Fruit fly (Drosophila melanogaster) whole organism, embryonic: ENCODE data around the gene CG5446.

ENCODE experiments used
- Abd-B ChIP-seq: fragments of 200-800 bp; sonication (Bioruptor generic); optimal IDR thresholded peaks from 2 replicates; lab custom pipeline; 2018; ENCODE audit warnings: missing biosample characterization, mild to moderate bottlenecking, missing genetic modification characterization, moderate library complexity
- Ada2b ChIP-seq: fragments of 200-800 bp; sonication (Bioruptor generic); IDR thresholded peaks from 2 replicates; pipeline ENCODE4 v1.3.6; 2022; ENCODE audit warnings: missing biosample characterization, missing genetic modification characterization
- CG10209 ChIP-seq: fragments of 200-800 bp; sonication (Bioruptor generic); optimal IDR thresholded peaks from 3 replicates; lab custom pipeline; 2017; ENCODE audit warnings: missing biosample characterization, mild to moderate bottlenecking, missing genetic modification characterization, missing genetic modification reagents
- CG10565 ChIP-seq: fragments of 200-800 bp; sonication (Bioruptor generic); optimal IDR thresholded peaks from 3 replicates; lab custom pipeline; 2016; ENCODE audit warnings: missing biosample characterization, mild to moderate bottlenecking, missing genetic modification characterization
- CG11398 ChIP-seq: fragments of 200-800 bp; sonication (Bioruptor generic); optimal IDR thresholded peaks from 2 replicates; lab custom pipeline; 2016; ENCODE audit warnings: missing biosample characterization, missing genetic modification characterization
- CG11456 ChIP-seq: fragments of 200-800 bp; sonication (Bioruptor generic); IDR thresholded peaks from 3 replicates; pipeline ENCODE4 v1.3.6; 2022; ENCODE audit warnings: missing biosample characterization, missing genetic modification characterization
- CG11504 ChIP-seq: fragments of 200-800 bp; sonication (Bioruptor generic); optimal IDR thresholded peaks from 3 replicates; lab custom pipeline; 2019; ENCODE audit warnings: missing biosample characterization, mild to moderate bottlenecking, missing genetic modification characterization, moderate library complexity
- CG11695 ChIP-seq: fragments of 200-800 bp; sonication (Bioruptor generic); IDR thresholded peaks from 3 replicates; pipeline ENCODE4 v1.3.6; 2022; ENCODE audit warnings: missing biosample characterization, missing genetic modification characterization
- CG13424 ChIP-seq: fragments of 200-800 bp; sonication (Bioruptor generic); optimal IDR thresholded peaks from 2 replicates; lab custom pipeline; 2019; ENCODE audit warnings: missing biosample characterization, mild to moderate bottlenecking, missing genetic modification characterization, moderate library complexity
- CG14050 ChIP-seq: fragments of 200-800 bp; sonication (Bioruptor generic); IDR thresholded peaks from 3 replicates; pipeline ENCODE4 v1.3.6; 2022; ENCODE audit warnings: missing biosample characterization, missing genetic modification characterization
- CG15269 ChIP-seq: fragments of 200-800 bp; sonication (Bioruptor generic); optimal IDR thresholded peaks from 2 replicates; lab custom pipeline; 2018; ENCODE audit warnings: missing biosample characterization, mild to moderate bottlenecking, missing genetic modification characterization, moderate library complexity
- CG17612 ChIP-seq: fragments of 200-800 bp; sonication (Bioruptor generic); IDR thresholded peaks from 2 replicates; pipeline ENCODE4 v1.3.6; 2022; ENCODE audit warnings: missing biosample characterization, missing genetic modification characterization
- CG18599 ChIP-seq: fragments of 200-800 bp; sonication (Bioruptor generic); optimal IDR thresholded peaks from 3 replicates; lab custom pipeline; 2017; ENCODE audit warnings: missing biosample characterization, missing genetic modification characterization, mild to moderate bottlenecking, moderate library complexity, missing genetic modification reagents
- CG2120 ChIP-seq: fragments of 200-800 bp; sonication (Bioruptor generic); optimal IDR thresholded peaks from 3 replicates; lab custom pipeline; 2016; ENCODE audit warnings: missing biosample characterization, missing genetic modification characterization
- CG31388 ChIP-seq: fragments of 200-800 bp; sonication (Bioruptor generic); optimal IDR thresholded peaks from 2 replicates; lab custom pipeline; 2016; ENCODE audit warnings: missing biosample characterization, missing genetic modification characterization
- CG4282 ChIP-seq: fragments of 200-800 bp; sonication (Bioruptor generic); optimal IDR thresholded peaks from 2 replicates; lab custom pipeline; 2016; ENCODE audit warnings: missing biosample characterization, missing genetic modification characterization
- CG6175 ChIP-seq: fragments of 200-800 bp; sonication (Bioruptor generic); IDR thresholded peaks from 3 replicates; pipeline ENCODE4 v1.3.6; 2022; ENCODE audit warnings: missing biosample characterization, missing genetic modification characterization
- CG6254 ChIP-seq: fragments of 200-800 bp; sonication (Bioruptor generic); optimal IDR thresholded peaks from 3 replicates; lab custom pipeline; 2017; ENCODE audit warnings: mild to moderate bottlenecking, missing biosample characterization, missing genetic modification reagents, missing genetic modification characterization
- CG7556 ChIP-seq: fragments of 200-800 bp; sonication (Bioruptor generic); optimal IDR thresholded peaks from 2 replicates; lab custom pipeline; 2017; ENCODE audit warnings: missing biosample characterization, mild to moderate bottlenecking, missing genetic modification characterization
- CG8281 ChIP-seq: fragments of 200-800 bp; sonication (Bioruptor generic); optimal IDR thresholded peaks from 2 replicates; lab custom pipeline; 2018; ENCODE audit warnings: missing biosample characterization, mild to moderate bottlenecking, missing genetic modification characterization, moderate library complexity
- CG9727 ChIP-seq: fragments of 200-800 bp; sonication (Bioruptor generic); optimal IDR thresholded peaks from 3 replicates; lab custom pipeline; 2017; ENCODE audit warnings: missing biosample characterization, mild to moderate bottlenecking, missing genetic modification characterization
- CrebB ChIP-seq: fragments of 200-800 bp; sonication (Bioruptor generic); optimal IDR thresholded peaks from 3 replicates; lab custom pipeline; 2018; ENCODE audit warnings: missing biosample characterization, mild to moderate bottlenecking, missing genetic modification characterization
- Dll ChIP-seq: fragments of 200-800 bp; sonication (Bioruptor generic); IDR thresholded peaks from 4 replicates; pipeline ENCODE4 v1.3.6; 2022; ENCODE audit warnings: missing biosample characterization, missing genetic modification characterization; ENCODE audit not compliant: partially characterized antibody
- HmgZ ChIP-seq: fragments of 200-800 bp; sonication (Bioruptor generic); optimal IDR thresholded peaks from 2 replicates; lab custom pipeline; 2018; ENCODE audit warnings: missing biosample characterization, mild to moderate bottlenecking, missing genetic modification characterization
- Hmx ChIP-seq: fragments of 200-800 bp; sonication (Bioruptor generic); optimal IDR thresholded peaks from 2 replicates; lab custom pipeline; 2016; ENCODE audit warnings: missing biosample characterization, missing genetic modification characterization
- NC2β ChIP-seq: fragments of 200-800 bp; sonication (Bioruptor generic); optimal IDR thresholded peaks from 2 replicates; lab custom pipeline; 2016; ENCODE audit warnings: missing biosample characterization, missing genetic modification characterization
- Nf-YC ChIP-seq: fragments of 200-800 bp; optimal IDR thresholded peaks from 3 replicates; lab custom pipeline; 2019; ENCODE audit warnings: missing biosample characterization, mild to moderate bottlenecking, missing genetic modification characterization, moderate library complexity
- Ptx1 ChIP-seq: fragments of 200-800 bp; sonication (Bioruptor generic); IDR thresholded peaks from 2 replicates; pipeline ENCODE4 v1.3.6; 2022; ENCODE audit warnings: missing biosample characterization, missing genetic modification characterization
- Sox102F ChIP-seq: fragments of 200-800 bp; sonication (Bioruptor generic); optimal IDR thresholded peaks from 2 replicates; lab custom pipeline; 2018; ENCODE audit warnings: missing biosample characterization, mild to moderate bottlenecking, missing genetic modification characterization, moderate library complexity
- YL-1 ChIP-seq: fragments of 200-800 bp; sonication (Bioruptor generic); optimal IDR thresholded peaks from 3 replicates; lab custom pipeline; 2017; ENCODE audit warnings: missing biosample characterization, mild to moderate bottlenecking, missing genetic modification characterization
- az2 ChIP-seq: fragments of 200-800 bp; sonication (Bioruptor generic); optimal IDR thresholded peaks from 3 replicates; lab custom pipeline; 2016; ENCODE audit warnings: missing biosample characterization, missing genetic modification characterization
- bsh ChIP-seq, 2 experiments: fragments of 200-800 bp; sonication (Bioruptor generic); optimal IDR thresholded peaks; 2 replicates each; lab custom pipeline; 2017 to 2018; ENCODE audit warnings: mild to moderate bottlenecking in 2 of 2, missing biosample characterization in 2 of 2, missing genetic modification characterization in 2 of 2, moderate library complexity in 1 of 2
- cato ChIP-seq: fragments of 200-800 bp; sonication (Bioruptor generic); optimal IDR thresholded peaks from 2 replicates; lab custom pipeline; 2016; ENCODE audit warnings: missing biosample characterization, missing genetic modification characterization, borderline replicate concordance
- chinmo ChIP-seq: fragments of 200-800 bp; sonication (Bioruptor generic); IDR thresholded peaks from 4 replicates; pipeline ENCODE4 v1.3.6; 2022; ENCODE audit warnings: missing biosample characterization, missing genetic modification characterization; ENCODE audit not compliant: partially characterized antibody
- crc ChIP-seq: fragments of 200-800 bp; sonication (Bioruptor generic); optimal IDR thresholded peaks from 2 replicates; lab custom pipeline; 2016; ENCODE audit warnings: missing biosample characterization, missing genetic modification characterization
- disco-r ChIP-seq: fragments of 200-800 bp; sonication (Bioruptor generic); optimal IDR thresholded peaks from 2 replicates; lab custom pipeline; 2016; ENCODE audit warnings: missing biosample characterization, missing genetic modification characterization
- dmrt11E ChIP-seq: fragments of 200-800 bp; sonication (Bioruptor generic); optimal IDR thresholded peaks from 3 replicates; lab custom pipeline; 2018; ENCODE audit warnings: missing biosample characterization, mild to moderate bottlenecking, missing genetic modification characterization, moderate library complexity
- dmrt99B ChIP-seq: fragments of 200-800 bp; sonication (Bioruptor generic); optimal IDR thresholded peaks from 2 replicates; lab custom pipeline; 2018; ENCODE audit warnings: missing biosample characterization, mild to moderate bottlenecking, missing genetic modification characterization, moderate library complexity
- gem ChIP-seq: fragments of 200-800 bp; sonication (Bioruptor generic); optimal IDR thresholded peaks from 2 replicates; lab custom pipeline; 2019; ENCODE audit warnings: missing biosample characterization, mild to moderate bottlenecking, missing genetic modification characterization, moderate library complexity
- grau ChIP-seq: fragments of 200-800 bp; optimal IDR thresholded peaks from 3 replicates; lab custom pipeline; 2019; ENCODE audit warnings: missing biosample characterization, mild to moderate bottlenecking, missing genetic modification characterization, moderate library complexity
- hkb ChIP-seq, 2 experiments: fragments of 200-800 bp in 1 of 2; fragments of >200 bp in 1 of 2; sonication (Bioruptor generic) in 1 of 2; IDR thresholded peaks in 1 of 2; optimal IDR thresholded peaks in 1 of 2; 2 replicates each; pipeline versions ENCODE4 v1.3.6 to Lab custom; 2017 to 2022; ENCODE audit warnings: missing biosample characterization in 1 of 2, missing genetic modification characterization in 1 of 2
- insv ChIP-seq, 2 experiments: fragments of 200-800 bp; sonication (Bioruptor generic); optimal IDR thresholded peaks; 3 replicates each; lab custom pipeline; 2016 to 2018; ENCODE audit warnings: missing biosample characterization in 2 of 2, missing genetic modification characterization in 2 of 2
- lab ChIP-seq: fragments of 200-800 bp; sonication (Bioruptor generic); optimal IDR thresholded peaks from 3 replicates; lab custom pipeline; 2017; ENCODE audit warnings: missing biosample characterization, missing genetic modification characterization, mild to moderate bottlenecking, moderate library complexity, missing genetic modification reagents
- peb ChIP-seq: fragments of 200-800 bp; sonication (Bioruptor generic); IDR thresholded peaks from 2 replicates; pipeline ENCODE4 v1.3.6; 2022; ENCODE audit warnings: missing biosample characterization, missing genetic modification characterization
- pho ChIP-seq: fragments of 200-800 bp; sonication (Bioruptor generic); optimal IDR thresholded peaks from 2 replicates; lab custom pipeline; 2016; ENCODE audit warnings: missing biosample characterization, missing genetic modification characterization
- sd ChIP-seq: fragments of 200-800 bp; sonication (Bioruptor generic); optimal IDR thresholded peaks from 3 replicates; lab custom pipeline; 2018; ENCODE audit warnings: missing biosample characterization, mild to moderate bottlenecking, missing genetic modification characterization, moderate library complexity
- tup ChIP-seq: fragments of 200-800 bp; sonication (Bioruptor generic); optimal IDR thresholded peaks from 2 replicates; lab custom pipeline; 2016; ENCODE audit warnings: missing biosample characterization, mild to moderate bottlenecking, missing genetic modification characterization, moderate library complexity
- wor ChIP-seq: fragments of 200-800 bp; sonication (Bioruptor generic); IDR thresholded peaks from 2 replicates; pipeline ENCODE4 v1.3.6; 2022; ENCODE audit warnings: missing biosample characterization, missing genetic modification characterization

Gene CG5446

DNA sequence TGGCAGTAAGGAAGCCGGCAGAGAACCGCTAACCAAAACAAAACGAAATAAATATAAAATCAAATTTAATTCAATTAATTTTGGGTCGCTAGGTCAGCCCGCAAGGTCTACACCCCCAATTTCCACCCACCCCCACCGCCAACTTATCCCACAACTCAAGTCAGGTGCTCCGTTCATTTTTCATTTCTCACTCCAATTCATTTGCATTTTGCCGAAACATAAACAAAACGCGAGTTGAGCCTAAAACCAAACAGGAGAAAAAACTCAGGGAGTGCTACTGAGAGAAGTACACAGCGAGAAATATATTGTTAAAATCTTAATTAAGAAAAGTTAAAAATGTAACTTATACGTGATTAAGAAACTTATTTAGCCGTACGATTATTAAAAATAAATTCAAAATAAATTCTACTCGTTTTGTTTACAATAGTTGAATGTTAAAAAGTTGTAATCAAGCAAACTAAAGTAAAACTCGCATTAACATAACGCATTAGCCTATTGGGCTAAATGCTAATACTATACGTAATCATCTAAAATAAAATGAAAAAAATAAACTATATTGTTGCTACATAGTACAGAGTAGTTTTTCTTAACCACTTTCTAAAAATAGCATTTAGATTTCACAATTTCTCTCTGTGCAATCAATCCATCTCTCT is 11.9 kb downstream of the CG5446 start (continued):
- 0 out of 4 replicates have a peak, but pooled peaks have one; percentile 58 for TF ChIP-seq chinmo (GFP tag; lab: Robert Waterston, UW)
- no peak for TF ChIP-seq peb (GFP tag; lab: Robert Waterston, UW)
- TF ChIP-seq dmrt11E: peak; percentile 42
- no peak for TF ChIP-seq CG4282 (GFP tag; lab: Kevin White, UChicago)
- no peak for TF ChIP-seq wor
- no peak for TF ChIP-seq CG11398 (GFP tag; lab: Kevin White, UChicago)
- TF ChIP-seq CG6175 (GFP tag; lab: Robert Waterston, UW): no peak
- no peak for TF ChIP-seq CG31388 (GFP tag; lab: Kevin White, UChicago)
- no peak for TF ChIP-seq cato (GFP tag; lab: Kevin White, UChicago)
- no peak for TF ChIP-seq CG8281 (tag; lab: Kevin White, UChicago)
- TF ChIP-seq CG2120: peak; percentile 37
- TF ChIP-seq CG11456 (GFP tag; lab: Robert Waterston, UW): no peak
- TF ChIP-seq CG13424 (tag; lab: Kevin White, UChicago): peak; percentile 12
- peak in 1 of 2 experiments; percentile 16 for TF ChIP-seq bsh (GFP tag; optimal IDR thresholded peaks at IDR 0.05; lab: Kevin White, UChicago)
- TF ChIP-seq Sox102F (GFP tag; lab: Kevin White, UChicago): peak; percentile 42
- TF ChIP-seq pho: no peak
- peak; percentile 59 for TF ChIP-seq CG7556 (GFP tag; lab: Kevin White, UChicago)
- no peak for TF ChIP-seq CG6254 (GFP tag; lab: Kevin White, UChicago)
- no peak for TF ChIP-seq insv (GFP tag; optimal IDR thresholded peaks at IDR 0.05; lab: Kevin White, UChicago)
- no peak for TF ChIP-seq disco-r (GFP tag; lab: Kevin White, UChicago)
- TF ChIP-seq az2: no peak
- TF ChIP-seq grau (tag; lab: Kevin White, UChicago): peak; percentile 37
- no peak for TF ChIP-seq crc
- TF ChIP-seq CG10209 (GFP tag; lab: Kevin White, UChicago): no peak

DNA sequence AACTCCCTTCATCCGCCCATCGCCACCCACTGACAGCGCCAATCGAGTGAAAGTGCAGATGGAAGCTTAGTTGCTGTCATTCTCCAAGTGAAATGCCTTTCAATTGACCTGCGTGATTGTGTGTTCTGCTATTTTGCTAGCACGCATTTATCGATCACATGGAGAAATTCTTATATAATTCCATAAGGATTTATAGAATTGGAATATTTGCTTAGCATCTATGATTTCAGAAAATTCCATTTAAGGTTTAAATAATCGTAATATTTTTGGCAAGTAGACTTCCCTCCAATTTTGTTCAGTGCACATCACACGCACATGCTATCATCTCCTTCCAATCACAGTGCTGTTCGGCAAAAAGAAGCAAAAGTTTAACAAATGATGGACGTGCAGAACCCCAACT is 13.6 kb downstream of the CG5446 start:
- TF ChIP-seq hkb (optimal IDR thresholded peaks at IDR 0.05; lab: Kevin White, UChicago) (no peak), hkb (GFP tag; IDR thresholded peaks at IDR 0.05; lab: Robert Waterston, UW) (0 out of 2 replicates have a peak, but pooled peaks have one; percentile 13), Nf-YC (tag; lab: Kevin White, UChicago) (no peak), Abd-B (GFP tag; lab: Kevin White, UChicago) (no peak), Dll (GFP tag; lab: Robert Waterston, UW) (no peak), Hmx (GFP tag; lab: Kevin White, UChicago) (no peak), tup (GFP tag; lab: Kevin White, UChicago) (no peak), dmrt99B (tag; lab: Kevin White, UChicago) (peak; percentile 29), Sox102F (GFP tag; lab: Kevin White, UChicago) (peak; percentile 24), NC2β (GFP tag; lab: Kevin White, UChicago) (no peak), Ptx1 (GFP tag; lab: Robert Waterston, UW) (peak; percentile 17; the same call in 1 of the 2 replicates), HmgZ (tag; lab: Kevin White, UChicago) (no peak), CG18599 (GFP tag; lab: Kevin White, UChicago) (peak; percentile 41), Ada2b (GFP tag; lab: Robert Waterston, UW) (peak; percentile 29; the same call in 1 of the 2 replicates), CG15269 (tag; lab: Kevin White, UChicago) (peak; percentile 5), CG11504 (tag; lab: Kevin White, UChicago) (peak; percentile 43), CG14050 (GFP tag; lab: Robert Waterston, UW) (0 out of 3 replicates have a peak, but pooled peaks have one; percentile 16), CG10565 (no peak), CG9727 (GFP tag; lab: Kevin White, UChicago) (no peak), CG17612 (GFP tag; lab: Robert Waterston, UW) (no peak), YL-1 (no peak), CrebB (no peak), sd (tag; lab: Kevin White, UChicago) (no peak), lab (GFP tag; lab: Kevin White, UChicago) (peak; percentile 31), CG11695 (GFP tag; lab: Robert Waterston, UW) (0 out of 3 replicates have a peak, but pooled peaks have one; percentile 42), gem (tag; lab: Kevin White, UChicago) (peak; percentile 43)
